Fruit fly (Drosophila melanogaster) Kc167 (cell line): ENCODE measurements around the gene CG9459.

Experiments used
- h ChIP-seq: fragments of >200 bp; optimal IDR thresholded peaks from 3 replicates; lab custom pipeline; 2018; ENCODE audit warnings: missing external identifiers
- insv ChIP-seq: fragments of >200 bp; optimal IDR thresholded peaks from 3 replicates; lab custom pipeline; 2018; ENCODE audit warnings: missing external identifiers

DNA sequence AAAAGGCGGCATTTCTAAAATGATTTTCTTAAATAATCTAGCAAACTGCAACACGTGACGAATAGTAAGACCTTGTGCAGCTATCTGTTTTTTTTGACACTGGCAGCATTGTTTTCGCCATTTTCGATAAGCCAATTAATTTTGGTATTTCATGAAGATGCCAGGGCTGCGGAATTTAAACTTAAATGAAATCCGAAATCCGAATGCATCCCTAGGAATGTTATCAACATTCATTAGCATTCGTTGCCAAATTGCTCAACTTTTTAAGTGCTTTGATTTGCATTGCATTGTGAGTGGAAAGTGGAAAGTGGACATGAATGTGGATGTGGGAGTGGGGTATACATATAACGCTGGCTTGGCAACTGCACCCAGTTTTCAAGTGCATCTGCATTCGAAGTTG lies 2.9 kb upstream of the CG9459 start, which contains the start of gene CG42857:
- TF ChIP-seq insv (lab: Kevin White, UChicago) (no peak), h (lab: Kevin White, UChicago) (no peak)
